Worm (Caenorhabditis elegans) whole organism, late embryonic: ENCODE data around the gene serp-1.2.

Experiments
- C38D4.7 ChIP-seq: fragments of 200-800 bp; sonication (Bioruptor generic); optimal IDR thresholded peaks from 2 replicates; lab custom pipeline; 2018; ENCODE audit warnings: mild to moderate bottlenecking, missing genetic modification characterization, moderate library complexity, missing compliant biosample characterization
- F13H6.1 ChIP-seq: sonication (generic microtip); optimal IDR thresholded peaks from 2 replicates; lab custom pipeline; 2016; ENCODE audit warnings: missing genetic modification characterization, missing compliant biosample characterization
- K09A11.1 ChIP-seq: sonication (generic microtip); optimal IDR thresholded peaks from 2 replicates; lab custom pipeline; 2017; ENCODE audit warnings: antibody characterized with exemption, mild to moderate bottlenecking, missing genetic modification characterization, missing compliant biosample characterization; ENCODE audit not compliant: insufficient read depth
- T23F11.4 ChIP-seq: fragments of 200-800 bp; sonication (Bioruptor generic); optimal IDR thresholded peaks from 2 replicates; lab custom pipeline; 2018; ENCODE audit warnings: mild to moderate bottlenecking, missing genetic modification characterization, missing compliant biosample characterization
- ahr-1 ChIP-seq: sonication (generic microtip); optimal IDR thresholded peaks from 2 replicates; lab custom pipeline; 2016; ENCODE audit warnings: missing genetic modification characterization, missing compliant biosample characterization
- ceh-14 ChIP-seq: sonication (generic microtip); optimal IDR thresholded peaks from 2 replicates; lab custom pipeline; 2016; ENCODE audit warnings: missing genotype, missing genetic modification characterization, missing compliant biosample characterization
- ceh-2 ChIP-seq: sonication (generic microtip); optimal IDR thresholded peaks from 2 replicates; lab custom pipeline; 2016; ENCODE audit warnings: missing genotype, missing genetic modification characterization, missing compliant biosample characterization
- ceh-24 ChIP-seq: sonication (generic microtip); optimal IDR thresholded peaks from 2 replicates; lab custom pipeline; 2016; ENCODE audit warnings: mild to moderate bottlenecking, missing genetic modification characterization, missing compliant biosample characterization
- ceh-30 ChIP-seq: fragments of 150-350 bp; optimal IDR thresholded peaks from 2 replicates; lab custom pipeline; 2014; ENCODE audit warnings: missing biosample characterization, missing genetic modification characterization
- ceh-31 ChIP-seq: sonication (generic microtip); optimal IDR thresholded peaks from 2 replicates; lab custom pipeline; 2016; ENCODE audit warnings: missing genetic modification characterization, missing compliant biosample characterization
- ceh-34 ChIP-seq: sonication (generic microtip); optimal IDR thresholded peaks from 2 replicates; lab custom pipeline; 2016; ENCODE audit warnings: mild to moderate bottlenecking, missing genetic modification characterization, missing compliant biosample characterization
- ceh-48 ChIP-seq: sonication (generic microtip); optimal IDR thresholded peaks from 2 replicates; lab custom pipeline; 2016; ENCODE audit warnings: missing genetic modification characterization, inconsistent platforms, missing compliant biosample characterization
- ceh-9 ChIP-seq: sonication (generic microtip); optimal IDR thresholded peaks from 2 replicates; lab custom pipeline; 2016; ENCODE audit warnings: mild to moderate bottlenecking, missing genetic modification characterization, inconsistent platforms, missing compliant biosample characterization
- dmd-4 ChIP-seq: sonication (generic microtip); optimal IDR thresholded peaks from 2 replicates; lab custom pipeline; 2016; ENCODE audit warnings: borderline replicate concordance, missing genetic modification characterization, missing compliant biosample characterization
- dve-1 ChIP-seq: sonication (generic microtip); optimal IDR thresholded peaks from 2 replicates; lab custom pipeline; 2017; ENCODE audit warnings: antibody characterized with exemption, mild to moderate bottlenecking, missing genetic modification characterization, missing compliant biosample characterization
- ets-4 ChIP-seq: sonication (generic microtip); optimal IDR thresholded peaks from 2 replicates; lab custom pipeline; 2016; ENCODE audit warnings: missing genetic modification characterization, missing compliant biosample characterization
- eyg-1 ChIP-seq: sonication (generic microtip); optimal IDR thresholded peaks from 2 replicates; lab custom pipeline; 2016; ENCODE audit warnings: missing genotype, missing genetic modification characterization, missing compliant biosample characterization
- fkh-6 ChIP-seq: sonication (generic microtip); optimal IDR thresholded peaks from 2 replicates; lab custom pipeline; 2016; ENCODE audit warnings: missing genetic modification characterization, missing compliant biosample characterization
- gmeb-2 ChIP-seq: sonication (generic microtip); optimal IDR thresholded peaks from 2 replicates; lab custom pipeline; 2016; ENCODE audit warnings: missing genetic modification characterization, inconsistent platforms, missing compliant biosample characterization
- hlh-13 ChIP-seq: fragments of 200-800 bp; sonication (Bioruptor generic); optimal IDR thresholded peaks from 2 replicates; lab custom pipeline; 2018; ENCODE audit warnings: mild to moderate bottlenecking, missing genetic modification characterization, missing compliant biosample characterization
- hlh-15 ChIP-seq: sonication (generic microtip); optimal IDR thresholded peaks from 2 replicates; lab custom pipeline; 2016; ENCODE audit warnings: missing genetic modification characterization, missing compliant biosample characterization
- hlh-30 ChIP-seq: sonication (generic microtip); optimal IDR thresholded peaks from 2 replicates; lab custom pipeline; 2017; ENCODE audit warnings: antibody characterized with exemption, missing genetic modification characterization, missing compliant biosample characterization; ENCODE audit not compliant: insufficient read depth
- hlh-8 ChIP-seq: sonication (generic microtip); optimal IDR thresholded peaks from 2 replicates; lab custom pipeline; 2016; ENCODE audit warnings: missing genotype, missing genetic modification characterization, missing compliant biosample characterization
- lim-6 ChIP-seq: sonication (generic microtip); optimal IDR thresholded peaks from 2 replicates; lab custom pipeline; 2016; ENCODE audit warnings: missing genetic modification characterization, missing compliant biosample characterization
- lin-11 ChIP-seq: fragments of 200-800 bp; sonication (Bioruptor generic); optimal IDR thresholded peaks from 2 replicates; lab custom pipeline; 2018; ENCODE audit warnings: mild to moderate bottlenecking, missing genetic modification characterization, missing compliant biosample characterization
- madf-2 ChIP-seq: sonication (generic microtip); optimal IDR thresholded peaks from 2 replicates; lab custom pipeline; 2017; ENCODE audit warnings: missing genetic modification characterization, missing compliant biosample characterization
- nfya-1 ChIP-seq: sonication (generic microtip); optimal IDR thresholded peaks from 2 replicates; lab custom pipeline; 2017; ENCODE audit warnings: missing genetic modification characterization, mild to moderate bottlenecking, missing compliant biosample characterization, antibody characterized with exemption, moderate library complexity
- nhr-232 ChIP-seq: sonication (generic microtip); optimal IDR thresholded peaks from 2 replicates; lab custom pipeline; 2016; ENCODE audit warnings: missing genetic modification characterization, missing compliant biosample characterization
- pat-9 ChIP-seq: fragments of 200-800 bp; sonication (Bioruptor generic); optimal IDR thresholded peaks from 2 replicates; lab custom pipeline; 2018; ENCODE audit warnings: mild to moderate bottlenecking, missing genetic modification characterization, moderate library complexity, missing compliant biosample characterization
- pha-4 ChIP-seq: fragments of 150-350 bp; optimal IDR thresholded peaks from 2 replicates; lab custom pipeline; 2018; ENCODE audit warnings: missing biosample characterization, missing genetic modification reagents, missing genetic modification characterization
- pqm-1 ChIP-seq: sonication (generic microtip); optimal IDR thresholded peaks from 2 replicates; lab custom pipeline; 2016; ENCODE audit warnings: missing genetic modification characterization, missing compliant biosample characterization
- pros-1 ChIP-seq: fragments of 150-350 bp; optimal IDR thresholded peaks from 2 replicates; lab custom pipeline; 2014; ENCODE audit warnings: missing biosample characterization, missing genetic modification reagents, missing genetic modification characterization
- ref-2 ChIP-seq: sonication (generic microtip); optimal IDR thresholded peaks from 2 replicates; lab custom pipeline; 2016; ENCODE audit warnings: missing genetic modification characterization, missing compliant biosample characterization
- rnt-1 ChIP-seq: sonication (generic microtip); optimal IDR thresholded peaks from 2 replicates; lab custom pipeline; 2016; ENCODE audit warnings: missing genetic modification characterization, missing compliant biosample characterization
- sox-2 ChIP-seq: fragments of 200-800 bp; sonication (Bioruptor generic); IDR thresholded peaks from 2 replicates; pipeline ENCODE4 v1.3.6; 2022; ENCODE audit warnings: missing genetic modification reagents, missing genetic modification characterization, missing compliant biosample characterization
- sox-4 ChIP-seq: sonication (generic microtip); optimal IDR thresholded peaks from 2 replicates; lab custom pipeline; 2017; ENCODE audit warnings: mild to moderate bottlenecking, missing genetic modification characterization, inconsistent platforms, missing compliant biosample characterization
- tbx-2 ChIP-seq: sonication (generic microtip); optimal IDR thresholded peaks from 2 replicates; lab custom pipeline; 2016; ENCODE audit warnings: missing genetic modification characterization, missing compliant biosample characterization
- tbx-7 ChIP-seq: sonication (generic microtip); optimal IDR thresholded peaks from 2 replicates; lab custom pipeline; 2016; ENCODE audit warnings: missing genotype, missing genetic modification characterization, missing compliant biosample characterization
- unc-3 ChIP-seq, 2 experiments: fragments of 200-800 bp in 1 of 2; sonication (Bioruptor generic) in 1 of 2; sonication (generic microtip) in 1 of 2; conservative IDR thresholded peaks in 1 of 2; optimal IDR thresholded peaks in 1 of 2; 2 replicates each; pipeline versions ENCODE4 v1.3.6 to Lab custom; 2016 to 2022; ENCODE audit warnings: missing compliant biosample characterization in 2 of 2, missing genetic modification characterization in 2 of 2, missing genetic modification reagents in 1 of 2
- unc-42 ChIP-seq: sonication (generic microtip); optimal IDR thresholded peaks from 2 replicates; lab custom pipeline; 2016; ENCODE audit warnings: missing genotype, missing genetic modification characterization, missing compliant biosample characterization
- unc-55 ChIP-seq: sonication (generic microtip); optimal IDR thresholded peaks from 2 replicates; lab custom pipeline; 2017; ENCODE audit warnings: missing biosample characterization, missing genetic modification reagents, missing genetic modification characterization
- unc-86 ChIP-seq: sonication (generic microtip); optimal IDR thresholded peaks from 2 replicates; lab custom pipeline; 2016; ENCODE audit warnings: missing genetic modification characterization, missing compliant biosample characterization
- zip-5 ChIP-seq: sonication (generic microtip); optimal IDR thresholded peaks from 2 replicates; lab custom pipeline; 2016; ENCODE audit warnings: missing genetic modification characterization, missing compliant biosample characterization

serp-1.2 gene

ce11 chrIV:8205272-8206098 is 20.0 kb upstream of the serp-1.2 start, which contains the start of gene hgrs-1:
Gene hgrs-1 (minus strand): TSS chrIV:8206048.
- TF ChIP-seq ceh-9 (tag; lab: Kevin White, UChicago): no peak
- no peak for TF ChIP-seq ets-4 (tag; lab: Kevin White, UChicago)
- peak; percentile 25 for TF ChIP-seq ceh-31 (tag; lab: Kevin White, UChicago)
- no peak for TF ChIP-seq sox-2 (GFP tag; lab: Robert Waterston, UW)
- no peak for TF ChIP-seq hlh-13
- no peak for TF ChIP-seq hlh-8 (tag; lab: Kevin White, UChicago)
- TF ChIP-seq T23F11.4: no peak
- TF ChIP-seq madf-2: no peak
- TF ChIP-seq sox-4: no peak
- no peak for TF ChIP-seq unc-42 (tag; lab: Kevin White, UChicago)
- TF ChIP-seq ceh-2 (tag; lab: Kevin White, UChicago): no peak
- TF ChIP-seq F13H6.1 (tag; lab: Kevin White, UChicago): no peak
- TF ChIP-seq nfya-1 (tag; lab: Kevin White, UChicago): peak; percentile 29

- TF ChIP-seq madf-2: no peak
- no peak for TF ChIP-seq unc-86
- TF ChIP-seq ref-2 (tag; lab: Kevin White, UChicago): no peak
- TF ChIP-seq hlh-30: no peak
- no peak for TF ChIP-seq nfya-1 (tag; lab: Kevin White, UChicago)
- TF ChIP-seq K09A11.1 (tag; lab: Kevin White, UChicago): no peak
- TF ChIP-seq tbx-2: no peak
- TF ChIP-seq ceh-34 (tag; lab: Kevin White, UChicago): no peak
- TF ChIP-seq ceh-30: no peak
- TF ChIP-seq pat-9 (tag; lab: Kevin White, UChicago): no peak
- no peak for TF ChIP-seq unc-3 (GFP tag; conservative IDR thresholded peaks at IDR 0.05; lab: Robert Waterston, UW)
- TF ChIP-seq unc-3 (tag; optimal IDR thresholded peaks at IDR 0.05; lab: Kevin White, UChicago): no peak
- no peak for TF ChIP-seq rnt-1 (tag; lab: Kevin White, UChicago)
- no peak for TF ChIP-seq dmd-4
Observed at ce11 chrIV:8206314-8206713, 19.2 kb upstream of the serp-1.2 start, which contains the start of gene svh-1. Gene svh-1 (plus strand): TSS chrIV:8206614.

ce11 chrIV:8208855-8209254 is 16.6 kb upstream of the serp-1.2 start:
- TF ChIP-seq pha-4 (no peak), hlh-15 (no peak), hlh-30 (no peak), lin-11 (tag; lab: Kevin White, UChicago) (no peak), tbx-7 (tag; lab: Kevin White, UChicago) (no peak), lim-6 (tag; lab: Kevin White, UChicago) (no peak), rnt-1 (tag; lab: Kevin White, UChicago) (no peak), pros-1 (no peak), fkh-6 (no peak), ceh-48 (tag; lab: Kevin White, UChicago) (no peak), sox-2 (GFP tag; lab: Robert Waterston, UW) (no peak), unc-42 (tag; lab: Kevin White, UChicago) (no peak), ceh-34 (tag; lab: Kevin White, UChicago) (no peak), ets-4 (tag; lab: Kevin White, UChicago) (no peak), nhr-232 (no peak), unc-55 (GFP tag; lab: Kevin White, UChicago) (no peak), ceh-2 (tag; lab: Kevin White, UChicago) (no peak), madf-2 (no peak)

- TF ChIP-seq ceh-24 (tag; lab: Kevin White, UChicago): no peak
- TF ChIP-seq sox-4: no peak
- no peak for TF ChIP-seq ahr-1 (tag; lab: Kevin White, UChicago)
- TF ChIP-seq hlh-13: no peak
- TF ChIP-seq unc-42 (tag; lab: Kevin White, UChicago): no peak
- no peak for TF ChIP-seq eyg-1 (tag; lab: Kevin White, UChicago)
- TF ChIP-seq ceh-14 (tag; lab: Kevin White, UChicago): no peak
- no peak for TF ChIP-seq sox-2 (GFP tag; lab: Robert Waterston, UW)
- TF ChIP-seq C38D4.7 (GFP tag; lab: Kevin White, UChicago): no peak
- TF ChIP-seq gmeb-2: no peak
- TF ChIP-seq dve-1 (tag; lab: Kevin White, UChicago): no peak
- no peak for TF ChIP-seq pqm-1
- no peak for TF ChIP-seq ceh-2 (tag; lab: Kevin White, UChicago)
- no peak for TF ChIP-seq zip-5 (tag; lab: Kevin White, UChicago)
- TF ChIP-seq ceh-30: no peak
- TF ChIP-seq unc-86: no peak
- no peak for TF ChIP-seq hlh-30
Observed at ce11 chrIV:8210300-8210699, 15.2 kb upstream of the serp-1.2 start, which contains the start of gene C07G1.6. Gene C07G1.6 (minus strand): TSS chrIV:8210400.
